Worm (Caenorhabditis elegans): ENCODE data around the gene R07B1.7.

The R07B1.7 gene

DNA sequence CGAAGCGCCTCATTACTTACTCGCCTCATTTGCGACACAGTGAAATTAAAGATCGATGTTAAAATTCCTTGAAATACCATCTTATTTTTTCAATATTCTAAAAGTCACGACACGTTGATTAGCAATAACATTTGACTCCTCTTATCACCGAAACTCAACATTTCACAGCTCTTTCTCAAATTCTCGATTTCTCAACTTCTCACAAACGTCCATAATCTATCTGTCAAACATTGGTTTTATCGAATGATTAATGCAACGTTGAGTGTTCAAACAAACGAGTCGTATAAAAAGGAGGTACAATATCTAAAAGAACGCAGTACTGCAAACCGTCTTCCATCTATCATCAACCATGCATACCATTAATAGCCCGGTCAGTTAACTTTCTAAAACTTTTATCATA is 18.7 kb upstream of the R07B1.7 start, which contains the start of gene lec-8:
Gene lec-8, plus strand, starts transcription at position 314 of the 400 bp plus-strand sequence.
- TF ChIP-seq ztf-22 (GFP tag; optimal IDR thresholded peaks at IDR 0.05): peak; percentile 20
- peak; percentile 45 for TF ChIP-seq unc-62 (GFP tag; optimal IDR thresholded peaks at IDR 0.05)
- TF ChIP-seq let-607 (tag; optimal IDR thresholded peaks at IDR 0.05): peak in 1 of 2 experiments; percentile 24
- TF ChIP-seq tbp1 (GFP tag; optimal IDR thresholded peaks at IDR 0.05): no peak
- TF ChIP-seq nhr-80 (tag; optimal IDR thresholded peaks at IDR 0.05): peak; percentile 93
- no peak for TF ChIP-seq aptf-2 (GFP tag; conservative IDR thresholded peaks at IDR 0.05)

DNA sequence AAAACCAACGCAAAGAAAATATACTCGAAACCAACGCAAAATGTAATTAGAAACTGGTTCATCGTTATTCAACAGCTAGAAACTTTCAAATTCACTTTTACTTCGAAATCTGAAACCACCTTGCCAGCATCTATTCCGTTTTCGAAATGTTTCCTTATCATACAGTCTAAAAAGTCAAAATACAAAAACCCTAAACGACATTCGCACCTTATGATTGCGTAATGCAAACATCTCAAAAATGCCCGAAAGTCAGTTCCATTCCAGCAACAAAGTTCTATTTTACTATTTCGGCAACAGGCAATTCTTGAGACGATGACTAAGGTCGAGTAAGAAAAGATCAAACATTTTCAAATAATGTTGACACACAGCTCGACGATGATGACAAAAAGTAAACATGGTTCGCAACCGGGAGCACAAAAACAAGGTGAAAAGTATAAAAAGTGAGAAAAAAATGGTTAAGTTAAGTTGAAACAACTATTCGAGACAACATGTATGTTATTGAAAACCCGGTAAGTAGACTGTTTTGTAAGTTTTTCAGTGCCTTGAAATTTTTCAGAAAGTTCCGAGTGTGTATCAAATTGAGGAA is 17.1 kb upstream of the R07B1.7 start, which contains the start of gene lec-7:
Gene lec-7, plus strand, starts transcription at position 297 of the 586 bp plus-strand sequence.
- peak; percentile 53 for TF ChIP-seq pha-4 (tag; optimal IDR thresholded peaks at IDR 0.05)
- no peak for TF ChIP-seq mes-4 (tag; optimal IDR thresholded peaks at IDR 0.05)
- peak; percentile 46 for TF ChIP-seq nhr-80 (tag; optimal IDR thresholded peaks at IDR 0.05)
- TF ChIP-seq hsf-1 (GFP tag; IDR thresholded peaks at IDR 0.05): no peak
- no peak; the same call in 1 of the 2 replicates for TF ChIP-seq cebp-1 (GFP tag; IDR thresholded peaks at IDR 0.05)
- TF ChIP-seq cebp-1 (tag; optimal IDR thresholded peaks at IDR 0.05): no peak

ce11 chrX:9856618-9857017 is 12.3 kb upstream of the R07B1.7 start, which contains the start of gene R07B1.11:
R07B1.11 (plus strand) TSS chrX:9856918.
- TF ChIP-seq ztf-6 (GFP tag; IDR thresholded peaks at IDR 0.05): no peak
- no peak for TF ChIP-seq ceh-27 (GFP tag; optimal IDR thresholded peaks at IDR 0.05)
- TF ChIP-seq egrh-3 (GFP tag; IDR thresholded peaks at IDR 0.05): no peak
- no peak for TF ChIP-seq cebp-2 (GFP tag; IDR thresholded peaks at IDR 0.05)
- TF ChIP-seq him-1 (tag; optimal IDR thresholded peaks at IDR 0.05): no peak
- no peak for TF ChIP-seq madf-8 (GFP tag; conservative IDR thresholded peaks at IDR 0.05)
- no peak for TF ChIP-seq lsy-27 (tag; optimal IDR thresholded peaks at IDR 0.05; ENCODE audit: borderline replicate concordance, insufficient read depth)
- TF ChIP-seq F49E8.2 (tag; optimal IDR thresholded peaks at IDR 0.05; ENCODE audit: insufficient read depth): no peak
- no peak for TF ChIP-seq F52B5.7 (tag; optimal IDR thresholded peaks at IDR 0.05)
- TF ChIP-seq let-607 (tag; optimal IDR thresholded peaks at IDR 0.05): no peak
- TF ChIP-seq egl-18 (GFP tag; IDR thresholded peaks at IDR 0.05): no peak
- TF ChIP-seq mcd-1 (GFP tag; IDR thresholded peaks at IDR 0.05): no peak
- no peak for TF ChIP-seq B0019.2 (GFP tag; conservative IDR thresholded peaks at IDR 0.05)
- TF ChIP-seq die-1 (tag; optimal IDR thresholded peaks at IDR 0.05): no peak
- TF ChIP-seq atf-7 (tag; optimal IDR thresholded peaks at IDR 0.05): no peak
- TF ChIP-seq repo-1 (tag; optimal IDR thresholded peaks at IDR 0.05): no peak
- TF ChIP-seq ets-4 (GFP tag; optimal IDR thresholded peaks at IDR 0.05): no peak

- no peak for TF ChIP-seq hmg-20 (GFP tag; IDR thresholded peaks at IDR 0.05)
- TF ChIP-seq ets-4 (GFP tag; optimal IDR thresholded peaks at IDR 0.05): peak; percentile 3
- TF ChIP-seq nhr-80 (tag; optimal IDR thresholded peaks at IDR 0.05): peak; percentile 84
Measured at ce11 chrX:9858069-9858468, 10.9 kb upstream of the R07B1.7 start, which contains the start of gene scav-5. scav-5 (plus strand) TSS chrX:9858365.

- TF ChIP-seq xnd-1 (tag; optimal IDR thresholded peaks at IDR 0.05): no peak
- peak; percentile 68 for TF ChIP-seq nhr-80 (tag; optimal IDR thresholded peaks at IDR 0.05)
Measured at ce11 chrX:9862916-9863624, 5.8 kb upstream of the R07B1.7 start, which contains the start of the genes gst-36 and R07B1.5. gst-36 (minus strand) TSS chrX:9862960. R07B1.5 (plus strand) TSS chrX:9863580.

Measured in whole organism, young adult.